Worm (Caenorhabditis elegans) whole organism, midembryonic: Measurements from ENCODE around the gene nspb-4.

Source experiments
- T22C8.4 ChIP-seq: fragments of 200-800 bp; sonication (Bioruptor generic); IDR thresholded peaks from 2 replicates; pipeline ENCODE4 v1.3.6; 2022; ENCODE audit warnings: missing genetic modification characterization, missing compliant biosample characterization
- flt-1 ChIP-seq: fragments of 200-800 bp; sonication (Bioruptor generic); IDR thresholded peaks from 2 replicates; pipeline ENCODE4 v1.3.6; 2022; ENCODE audit warnings: missing genetic modification characterization, missing compliant biosample characterization
- klf-2 ChIP-seq: fragments of 200-800 bp; sonication (Bioruptor generic); conservative IDR thresholded peaks from 2 replicates; pipeline ENCODE4 v1.3.6; 2022; ENCODE audit warnings: missing genetic modification reagents, missing genetic modification characterization, missing compliant biosample characterization
- med-1 ChIP-seq: sonication (generic microtip); optimal IDR thresholded peaks from 2 replicates; lab custom pipeline; 2017; ENCODE audit warnings: missing genetic modification characterization, mild to moderate bottlenecking, missing compliant biosample characterization, antibody characterized with exemption, missing genetic modification reagents; ENCODE audit not compliant: insufficient read depth
- ref-1 ChIP-seq: fragments of 200-800 bp; sonication (Bioruptor generic); conservative IDR thresholded peaks from 2 replicates; pipeline ENCODE4 v1.3.6; 2022; ENCODE audit warnings: missing genetic modification reagents, missing genetic modification characterization, missing compliant biosample characterization
- tab-1 ChIP-seq: fragments of 200-800 bp; sonication (Bioruptor generic); IDR thresholded peaks from 2 replicates; pipeline ENCODE4 v1.3.6; 2022; ENCODE audit warnings: missing genetic modification characterization, missing compliant biosample characterization
- ztf-29 ChIP-seq: fragments of 200-800 bp; sonication (Bioruptor generic); IDR thresholded peaks from 2 replicates; pipeline ENCODE4 v1.3.6; 2022; ENCODE audit warnings: missing genetic modification reagents, missing genetic modification characterization, missing compliant biosample characterization

DNA sequence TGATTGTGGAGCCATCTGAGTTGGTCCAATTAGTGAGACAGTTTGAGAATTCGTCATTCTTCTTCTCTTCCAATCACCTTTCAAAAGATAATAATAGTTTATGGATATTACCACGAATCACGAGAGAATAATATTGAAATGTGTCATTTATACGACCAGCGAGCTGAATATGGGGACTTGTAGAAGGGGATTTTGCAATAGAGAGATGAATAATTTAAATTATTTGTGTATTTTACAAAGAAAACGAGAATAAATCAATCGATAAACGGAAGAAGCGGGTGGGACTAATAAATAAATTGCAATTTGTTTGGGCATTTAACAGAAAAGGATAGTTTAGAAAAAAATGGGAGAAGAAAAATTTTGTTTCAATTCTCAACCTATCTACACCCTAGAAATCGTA, 15.4 kb upstream of the nspb-4 start, which contains the start of gene odr-8:
- TF ChIP-seq T22C8.4 (GFP tag; lab: Robert Waterston, UW), result no peak
- TF ChIP-seq med-1 (GFP tag; lab: Kevin White, UChicago), result no peak
- no peak for TF ChIP-seq flt-1 (GFP tag; lab: Robert Waterston, UW)
- TF ChIP-seq ztf-29 (GFP tag; lab: Robert Waterston, UW), result no peak
- TF ChIP-seq tab-1 (GFP tag; lab: Robert Waterston, UW), result no peak
- TF ChIP-seq ref-1 (GFP tag; lab: Robert Waterston, UW), result no peak
- no peak for TF ChIP-seq klf-2 (GFP tag; lab: Robert Waterston, UW)
